Worm (Caenorhabditis elegans): ENCODE data around the gene cyp-33C1.

Gene cyp-33C1

ce11 chrV:2192117-2192516 is 12.8 kb downstream of the cyp-33C1 start, which contains the start of gene nhr-13 (continued):
- no peak for TF ChIP-seq F10B5.3 (tag; optimal IDR thresholded peaks at IDR 0.05)
- no peak for TF ChIP-seq ztf-11 (tag; optimal IDR thresholded peaks at IDR 0.05)
- TF ChIP-seq F26F4.8 (GFP tag; conservative IDR thresholded peaks at IDR 0.05): no peak
- no peak for TF ChIP-seq lin-1 (GFP tag; IDR thresholded peaks at IDR 0.05)

ce11 chrV:2199594-2199993 is 20.3 kb downstream of the cyp-33C1 start:
- TF ChIP-seq zip-2 (tag; optimal IDR thresholded peaks at IDR 0.05) (no peak), dmd-9 (GFP tag; IDR thresholded peaks at IDR 0.05) (no peak), D1046.2 (GFP tag; IDR thresholded peaks at IDR 0.05) (no peak), T20F7.1 (GFP tag; optimal IDR thresholded peaks at IDR 0.05) (no peak), php-3 (GFP tag; IDR thresholded peaks at IDR 0.05) (no peak), madf-5 (GFP tag; IDR thresholded peaks at IDR 0.05) (no peak), ceh-20 (GFP tag; IDR thresholded peaks at IDR 0.05) (no peak), nhr-102 (tag; optimal IDR thresholded peaks at IDR 0.05) (no peak), Y75B8A.6 (GFP tag; IDR thresholded peaks at IDR 0.05) (no peak), spr-3 (GFP tag; optimal IDR thresholded peaks at IDR 0.05) (no peak), mdt-29 (GFP tag; IDR thresholded peaks at IDR 0.05) (no peak), madf-9 (GFP tag; conservative IDR thresholded peaks at IDR 0.05) (no peak), daf-19 (GFP tag; conservative IDR thresholded peaks at IDR 0.05) (no peak), ztf-7 (tag; optimal IDR thresholded peaks at IDR 0.05) (no peak), nhr-48 (tag; optimal IDR thresholded peaks at IDR 0.05) (no peak), daf-12 (tag; optimal IDR thresholded peaks at IDR 0.05) (no peak), dve-1 (tag; optimal IDR thresholded peaks at IDR 0.05; ENCODE audit: insufficient read depth) (no peak), ceh-28 (tag; optimal IDR thresholded peaks at IDR 0.05) (no peak), fkh-10 (GFP tag; optimal IDR thresholded peaks at IDR 0.05) (no peak)

- no peak for TF ChIP-seq lin-1 (GFP tag; IDR thresholded peaks at IDR 0.05)
- TF ChIP-seq egl-43 (GFP tag; IDR thresholded peaks at IDR 0.05): 0 out of 2 replicates have a peak, but pooled peaks have one; percentile 3
- TF ChIP-seq lin-15B (tag; optimal IDR thresholded peaks at IDR 0.05): no peak
- TF ChIP-seq set-16 (GFP tag; IDR thresholded peaks at IDR 0.05): peak; percentile 69; the same call in 1 of the 2 replicates
- no peak for TF ChIP-seq ceh-82 (tag; optimal IDR thresholded peaks at IDR 0.05)
Measured at ce11 chrV:2200402-2200801, 21.1 kb downstream of the cyp-33C1 start.

- TF ChIP-seq snpc-4 (tag; optimal IDR thresholded peaks at IDR 0.05): no peak
- peak; percentile 37 for TF ChIP-seq nhr-28 (tag; optimal IDR thresholded peaks at IDR 0.05)
- TF ChIP-seq lsy-2 (tag; optimal IDR thresholded peaks at IDR 0.05): no peak
- TF ChIP-seq F10B5.3 (tag; optimal IDR thresholded peaks at IDR 0.05): no peak
- 0 out of 2 replicates have a peak, but pooled peaks have one; percentile 35 for TF ChIP-seq php-3 (GFP tag; IDR thresholded peaks at IDR 0.05)
- peak; percentile 29 for TF ChIP-seq pqm-1 (tag; optimal IDR thresholded peaks at IDR 0.05)
- TF ChIP-seq egl-27 (tag; optimal IDR thresholded peaks at IDR 0.05): no peak
- peak in 1 of 2 experiments; percentile 15 for TF ChIP-seq mdl-1 (tag; optimal IDR thresholded peaks at IDR 0.05)
- TF ChIP-seq dmd-6 (GFP tag; IDR thresholded peaks at IDR 0.05): peak; percentile 50; the same call in 1 of the 2 replicates
- TF ChIP-seq hlh-11 (tag; optimal IDR thresholded peaks at IDR 0.05): peak; percentile 2
- no peak for TF ChIP-seq daf-16 (GFP tag; optimal IDR thresholded peaks at IDR 0.05)
- TF ChIP-seq daf-16 (tag; optimal IDR thresholded peaks at IDR 0.05): peak; percentile 67
- no peak for TF ChIP-seq zip-11 (GFP tag; IDR thresholded peaks at IDR 0.05)
- no peak for TF ChIP-seq lin-1 (GFP tag; IDR thresholded peaks at IDR 0.05)
- TF ChIP-seq dve-1 (tag; optimal IDR thresholded peaks at IDR 0.05; ENCODE audit: insufficient read depth): peak; percentile 52
- no peak for TF ChIP-seq ZK337.2 (GFP tag; IDR thresholded peaks at IDR 0.05)
Measured at ce11 chrV:2201240-2201639, 21.9 kb downstream of the cyp-33C1 start, which contains the start of gene cyp-32B1. cyp-32B1 (minus strand) TSS chrV:2201415.
